Worm (Caenorhabditis elegans): Measurements from ENCODE around the gene T10B10.4.

T10B10.4 gene

ce11 chrX:15159362-15159761 is 30.6 kb upstream of the T10B10.4 start:
- TF ChIP-seq lsy-2 (tag; optimal IDR thresholded peaks at IDR 0.05) (no peak), snpc-4 (tag; optimal IDR thresholded peaks at IDR 0.05) (peak; percentile 88), F16B12.6 (tag; optimal IDR thresholded peaks at IDR 0.05) (no peak), lin-39 (tag; optimal IDR thresholded peaks at IDR 0.05) (no peak)

- peak; percentile 68 for TF ChIP-seq blmp-1 (tag; optimal IDR thresholded peaks at IDR 0.05)
- no peak for TF ChIP-seq ces-1 (GFP tag; optimal IDR thresholded peaks at IDR 0.05)
- 0 out of 2 replicates have a peak, but pooled peaks have one; percentile 14 for TF ChIP-seq grh-1 (GFP tag; IDR thresholded peaks at IDR 0.05)
- peak; percentile 31 for TF ChIP-seq lin-14 (GFP tag; optimal IDR thresholded peaks at IDR 0.05)
- no peak for TF ChIP-seq zag-1 (tag; optimal IDR thresholded peaks at IDR 0.05)
- TF ChIP-seq swsn-7 (tag; optimal IDR thresholded peaks at IDR 0.05) = no peak
- peak in 1 of 2 experiments; percentile 13 for TF ChIP-seq lsy-2 (tag; optimal IDR thresholded peaks at IDR 0.05)
Measured at ce11 chrX:15160923-15161322, 29.0 kb upstream of the T10B10.4 start.

ce11 chrX:15163118-15163517 is 26.8 kb upstream of the T10B10.4 start:
- TF ChIP-seq nhr-237 (tag; optimal IDR thresholded peaks at IDR 0.05) = no peak
- no peak for TF ChIP-seq efl-1 (optimal IDR thresholded peaks at IDR 0.05)
- TF ChIP-seq efl-1 (GFP tag; optimal IDR thresholded peaks at IDR 0.05 in 1 of 2) = peak in 1 of 2 experiments; percentile 9

- no peak for TF ChIP-seq mep-1 (tag; optimal IDR thresholded peaks at IDR 0.05)
- TF ChIP-seq fkh-8 (tag; optimal IDR thresholded peaks at IDR 0.05) = no peak
- TF ChIP-seq nhr-28 (tag; optimal IDR thresholded peaks at IDR 0.05) = no peak
- TF ChIP-seq fkh-10 (GFP tag; optimal IDR thresholded peaks at IDR 0.05) = no peak
- TF ChIP-seq unc-62 (GFP tag; optimal IDR thresholded peaks at IDR 0.05) = no peak
- no peak for TF ChIP-seq nhr-47 (tag; optimal IDR thresholded peaks at IDR 0.05)
- TF ChIP-seq lir-3 (tag; optimal IDR thresholded peaks at IDR 0.05; ENCODE audit: poor library complexity) = no peak
- TF ChIP-seq unc-86 (tag; optimal IDR thresholded peaks at IDR 0.05) = no peak
- TF ChIP-seq nhr-85 (tag) = no peak
- TF ChIP-seq ets-5 (GFP tag; IDR thresholded peaks at IDR 0.05) = no peak
- TF ChIP-seq pax-3 (tag; optimal IDR thresholded peaks at IDR 0.05) = no peak
- no peak for TF ChIP-seq Y116A8C.19 (tag; optimal IDR thresholded peaks at IDR 0.05; ENCODE audit: borderline replicate concordance)
- no peak for TF ChIP-seq lin-39 (tag; optimal IDR thresholded peaks at IDR 0.05)
- no peak for TF ChIP-seq pqm-1 (tag; optimal IDR thresholded peaks at IDR 0.05)
- no peak for TF ChIP-seq xbp-1 (tag; optimal IDR thresholded peaks at IDR 0.05)
- TF ChIP-seq nhr-77 (tag; optimal IDR thresholded peaks at IDR 0.05) = no peak
- TF ChIP-seq lsy-2 (tag; optimal IDR thresholded peaks at IDR 0.05) = no peak
Measured at ce11 chrX:15164108-15164507, 25.8 kb upstream of the T10B10.4 start, which contains the start of gene T10B10.9. T10B10.9 (plus strand) TSS chrX:15164408.

- TF ChIP-seq ceh-82 (tag; optimal IDR thresholded peaks at IDR 0.05) (no peak), swsn-7 (tag; optimal IDR thresholded peaks at IDR 0.05) (no peak), snpc-4 (tag; optimal IDR thresholded peaks at IDR 0.05) (no peak), nhr-20 (tag; optimal IDR thresholded peaks at IDR 0.05) (no peak), pax-3 (tag; optimal IDR thresholded peaks at IDR 0.05) (no peak), zip-4 (GFP tag; optimal IDR thresholded peaks at IDR 0.05) (no peak), nhr-76 (tag; optimal IDR thresholded peaks at IDR 0.05) (no peak), hlh-4 (tag; optimal IDR thresholded peaks at IDR 0.05) (no peak), hlh-17 (GFP tag; optimal IDR thresholded peaks at IDR 0.05; ENCODE audit: borderline replicate concordance) (no peak), unc-86 (tag; optimal IDR thresholded peaks at IDR 0.05) (no peak), dpl-1 (GFP tag; optimal IDR thresholded peaks at IDR 0.05) (no peak), C34B4.2 (tag; optimal IDR thresholded peaks at IDR 0.05) (no peak)
Measured at ce11 chrX:15166122-15166521, 23.8 kb upstream of the T10B10.4 start, which contains the start of gene T10B10.8. T10B10.8 (minus strand) TSS chrX:15166222.
